Fruit fly (Drosophila melanogaster) whole organism, embryonic: ENCODE measurements around the gene uif.

Experiments
- Bdp1 ChIP-seq: fragments of 200-800 bp; sonication (Bioruptor generic); optimal IDR thresholded peaks from 3 replicates; lab custom pipeline; 2016; ENCODE audit warnings: missing biosample characterization, missing genetic modification characterization
- C15 ChIP-seq: fragments of 200-800 bp; sonication (Bioruptor generic); IDR thresholded peaks from 3 replicates; pipeline ENCODE4 v1.3.6; 2022; ENCODE audit warnings: missing biosample characterization, missing genetic modification characterization
- CG10543 ChIP-seq: fragments of 200-800 bp; sonication (Bioruptor generic); optimal IDR thresholded peaks from 3 replicates; lab custom pipeline; 2017; ENCODE audit warnings: missing biosample characterization, mild to moderate bottlenecking, missing genetic modification characterization, moderate library complexity
- CG10979 ChIP-seq: fragments of 200-800 bp; sonication (Bioruptor generic); optimal IDR thresholded peaks from 2 replicates; lab custom pipeline; 2018; ENCODE audit warnings: missing biosample characterization, mild to moderate bottlenecking, missing genetic modification characterization, moderate library complexity
- CG11093 ChIP-seq: fragments of 200-800 bp; sonication (Bioruptor generic); IDR thresholded peaks from 3 replicates; pipeline ENCODE4 v1.3.6; 2022; ENCODE audit warnings: missing biosample characterization, missing genetic modification characterization
- CG11695 ChIP-seq: fragments of 200-800 bp; sonication (Bioruptor generic); IDR thresholded peaks from 3 replicates; pipeline ENCODE4 v1.3.6; 2022; ENCODE audit warnings: missing biosample characterization, missing genetic modification characterization
- CG13296 ChIP-seq: fragments of 200-800 bp; sonication (Bioruptor generic); optimal IDR thresholded peaks from 3 replicates; lab custom pipeline; 2018; ENCODE audit warnings: missing biosample characterization, mild to moderate bottlenecking, missing genetic modification characterization
- CG14050 ChIP-seq: fragments of 200-800 bp; sonication (Bioruptor generic); IDR thresholded peaks from 3 replicates; pipeline ENCODE4 v1.3.6; 2022; ENCODE audit warnings: missing biosample characterization, missing genetic modification characterization
- CG15601 ChIP-seq: fragments of 200-800 bp; sonication (Bioruptor generic); optimal IDR thresholded peaks from 3 replicates; lab custom pipeline; 2019; ENCODE audit warnings: missing biosample characterization, mild to moderate bottlenecking, missing genetic modification characterization, moderate library complexity
- CG2712 ChIP-seq: fragments of 200-800 bp; optimal IDR thresholded peaks from 3 replicates; lab custom pipeline; 2019; ENCODE audit warnings: missing biosample characterization, mild to moderate bottlenecking, missing genetic modification characterization, moderate library complexity
- CG34224 ChIP-seq: fragments of 200-800 bp; sonication (Bioruptor generic); IDR thresholded peaks from 3 replicates; pipeline ENCODE4 v1.3.6; 2022; ENCODE audit warnings: missing biosample characterization, missing genetic modification characterization; ENCODE audit not compliant: partially characterized antibody
- CG3847 ChIP-seq: fragments of 200-800 bp; sonication (Bioruptor generic); IDR thresholded peaks from 2 replicates; pipeline ENCODE4 v1.3.6; 2022; ENCODE audit warnings: missing biosample characterization, missing genetic modification characterization
- CG3995 ChIP-seq: fragments of 200-800 bp; sonication (Bioruptor generic); optimal IDR thresholded peaks from 3 replicates; lab custom pipeline; 2016; ENCODE audit warnings: missing biosample characterization, missing genetic modification characterization
- CG4328 ChIP-seq: fragments of 200-800 bp; sonication (Bioruptor generic); optimal IDR thresholded peaks from 3 replicates; lab custom pipeline; 2017; ENCODE audit warnings: missing biosample characterization, missing genetic modification reagents, missing genetic modification characterization
- CG4617 ChIP-seq: fragments of 200-800 bp; sonication (Bioruptor generic); optimal IDR thresholded peaks from 3 replicates; lab custom pipeline; 2016; ENCODE audit warnings: missing biosample characterization, missing genetic modification characterization, borderline replicate concordance
- CG4730 ChIP-seq: fragments of 200-800 bp; sonication (Bioruptor generic); IDR thresholded peaks from 2 replicates; pipeline ENCODE4 v1.3.6; 2022; ENCODE audit warnings: missing biosample characterization, missing genetic modification characterization
- CG4820 ChIP-seq: fragments of 200-800 bp; sonication (Bioruptor generic); optimal IDR thresholded peaks from 3 replicates; lab custom pipeline; 2016; ENCODE audit warnings: missing biosample characterization, missing genetic modification characterization
- CG4854 ChIP-seq: fragments of 200-800 bp; sonication (Bioruptor generic); optimal IDR thresholded peaks from 2 replicates; lab custom pipeline; 2016; ENCODE audit warnings: missing biosample characterization, missing genetic modification characterization, inconsistent platforms
- CG7745 ChIP-seq: fragments of 200-800 bp; sonication (Bioruptor generic); optimal IDR thresholded peaks from 2 replicates; lab custom pipeline; 2018; ENCODE audit warnings: missing biosample characterization, mild to moderate bottlenecking, missing genetic modification characterization, moderate library complexity
- CG7963 ChIP-seq: fragments of 200-800 bp; sonication (Bioruptor generic); IDR thresholded peaks from 3 replicates; pipeline ENCODE4 v1.3.6; 2022; ENCODE audit warnings: missing biosample characterization, missing genetic modification characterization; ENCODE audit not compliant: partially characterized antibody
- CG8089 ChIP-seq: fragments of 200-800 bp; sonication (Bioruptor generic); optimal IDR thresholded peaks from 3 replicates; lab custom pipeline; 2016; ENCODE audit warnings: missing biosample characterization, missing genetic modification characterization
- CG8290 ChIP-seq, 3 experiments: fragments of 200-800 bp; sonication (Bioruptor generic); optimal IDR thresholded peaks; 2 replicates each; lab custom pipeline; 2016 to 2019; ENCODE audit warnings: missing biosample characterization in 3 of 3, missing genetic modification characterization in 3 of 3, mild to moderate bottlenecking in 2 of 3, moderate library complexity in 1 of 3
- CG8359 ChIP-seq: fragments of 200-800 bp; sonication (Bioruptor generic); optimal IDR thresholded peaks from 2 replicates; lab custom pipeline; 2017; ENCODE audit warnings: missing biosample characterization, mild to moderate bottlenecking, missing genetic modification characterization, borderline replicate concordance
- CG8478 ChIP-seq: fragments of >200 bp; optimal IDR thresholded peaks from 2 replicates; lab custom pipeline; 2018
- CG9437 ChIP-seq: fragments of 200-800 bp; sonication (Bioruptor generic); optimal IDR thresholded peaks from 2 replicates; lab custom pipeline; 2018; ENCODE audit warnings: missing biosample characterization, mild to moderate bottlenecking, missing genetic modification characterization
- Dref ChIP-seq: fragments of 200-800 bp; sonication (Bioruptor generic); IDR thresholded peaks from 2 replicates; pipeline ENCODE4 v1.3.6; 2022; ENCODE audit warnings: missing biosample characterization, missing genetic modification characterization
- H15 ChIP-seq: fragments of 200-800 bp; sonication (Bioruptor generic); IDR thresholded peaks from 3 replicates; pipeline ENCODE4 v1.3.6; 2022; ENCODE audit warnings: missing biosample characterization, missing genetic modification characterization
- HLH4C ChIP-seq: fragments of 200-800 bp; sonication (Bioruptor generic); IDR thresholded peaks from 3 replicates; pipeline ENCODE4 v1.3.6; 2022; ENCODE audit warnings: missing biosample characterization, missing genetic modification characterization; ENCODE audit not compliant: partially characterized antibody
- Hey ChIP-seq: fragments of 200-800 bp; sonication (Bioruptor generic); optimal IDR thresholded peaks from 3 replicates; lab custom pipeline; 2018; ENCODE audit warnings: missing biosample characterization, mild to moderate bottlenecking, missing genetic modification characterization
- Hr78 ChIP-seq, 2 experiments: fragments of 200-800 bp in 1 of 2; fragments of >200 bp in 1 of 2; sonication (Bioruptor generic) in 1 of 2; optimal IDR thresholded peaks; 2 replicates each; lab custom pipeline; 2017 to 2019; ENCODE audit warnings: missing biosample characterization in 2 of 2, missing genetic modification characterization in 2 of 2, mild to moderate bottlenecking in 1 of 2, moderate library complexity in 1 of 2
- MBD-R2 ChIP-seq: fragments of 200-800 bp; sonication (Bioruptor generic); IDR thresholded peaks from 2 replicates; pipeline ENCODE4 v1.3.6; 2022; ENCODE audit warnings: missing biosample characterization, missing genetic modification characterization
- Ssrp ChIP-seq: fragments of 200-800 bp; sonication (Bioruptor generic); optimal IDR thresholded peaks from 2 replicates; lab custom pipeline; 2018; ENCODE audit warnings: missing biosample characterization, mild to moderate bottlenecking, missing genetic modification characterization, moderate library complexity
- ap ChIP-seq: fragments of 200-800 bp; sonication (Bioruptor generic); IDR thresholded peaks from 2 replicates; pipeline ENCODE4 v1.3.6; 2022; ENCODE audit warnings: missing biosample characterization, missing genetic modification characterization
- da ChIP-seq: fragments of 200-800 bp; sonication (Bioruptor generic); optimal IDR thresholded peaks from 2 replicates; lab custom pipeline; 2016; ENCODE audit warnings: missing biosample characterization, missing genetic modification characterization
- dm ChIP-seq: fragments of 200-800 bp; sonication (Bioruptor generic); optimal IDR thresholded peaks from 3 replicates; lab custom pipeline; 2016; ENCODE audit warnings: missing biosample characterization, missing genetic modification characterization
- esg ChIP-seq: fragments of 200-800 bp; sonication (Bioruptor generic); conservative IDR thresholded peaks from 2 replicates; pipeline ENCODE4 v1.3.6; 2022; ENCODE audit warnings: missing biosample characterization, missing genetic modification characterization
- eyg ChIP-seq: fragments of 200-800 bp; sonication (Bioruptor generic); optimal IDR thresholded peaks from 3 replicates; lab custom pipeline; 2016; ENCODE audit warnings: missing biosample characterization, missing genetic modification characterization
- fd3F ChIP-seq: fragments of 200-800 bp; sonication (Bioruptor generic); optimal IDR thresholded peaks from 2 replicates; lab custom pipeline; 2018; ENCODE audit warnings: missing biosample characterization, mild to moderate bottlenecking, missing genetic modification characterization, moderate library complexity
- fd64A ChIP-seq: fragments of 200-800 bp; sonication (Bioruptor generic); optimal IDR thresholded peaks from 3 replicates; lab custom pipeline; 2018; ENCODE audit warnings: missing biosample characterization, mild to moderate bottlenecking, missing genetic modification characterization
- fru ChIP-seq: fragments of >200 bp; optimal IDR thresholded peaks from 2 replicates; lab custom pipeline; 2017
- gfzf ChIP-seq: fragments of 200-800 bp; sonication (Bioruptor generic); optimal IDR thresholded peaks from 2 replicates; lab custom pipeline; 2016; ENCODE audit warnings: missing biosample characterization, mild to moderate bottlenecking, missing genetic modification characterization, moderate library complexity
- gt ChIP-seq: fragments of 200-800 bp; sonication (Bioruptor generic); IDR thresholded peaks from 2 replicates; pipeline ENCODE4 v1.3.6; 2022; ENCODE audit warnings: missing biosample characterization, missing genetic modification characterization
- kni ChIP-seq: fragments of 200-800 bp; sonication (Bioruptor generic); optimal IDR thresholded peaks from 3 replicates; lab custom pipeline; 2017; ENCODE audit warnings: mild to moderate bottlenecking, missing biosample characterization, missing genetic modification reagents, missing genetic modification characterization
- lola ChIP-seq, 3 experiments: fragments of >200 bp in 2 of 3; fragments of 200-800 bp in 1 of 3; sonication (Bioruptor generic) in 1 of 3; optimal IDR thresholded peaks; 2 replicates each; lab custom pipeline; 2017 to 2019; ENCODE audit warnings: missing biosample characterization in 3 of 3, missing genetic modification characterization in 3 of 3, mild to moderate bottlenecking in 1 of 3, moderate library complexity in 1 of 3
- pita ChIP-seq: fragments of 200-800 bp; sonication (Bioruptor generic); optimal IDR thresholded peaks from 2 replicates; lab custom pipeline; 2017; ENCODE audit warnings: missing biosample characterization, mild to moderate bottlenecking, missing genetic modification characterization
- sim ChIP-seq: fragments of 200-800 bp; sonication (Bioruptor generic); IDR thresholded peaks from 2 replicates; pipeline ENCODE4 v1.3.6; 2022; ENCODE audit warnings: missing biosample characterization, missing genetic modification characterization
- sisA ChIP-seq: fragments of 200-800 bp; sonication (Bioruptor generic); IDR thresholded peaks from 2 replicates; pipeline ENCODE4 v1.3.6; 2022; ENCODE audit warnings: missing biosample characterization, missing genetic modification characterization
- trh ChIP-seq: fragments of 200-800 bp; sonication (Bioruptor generic); optimal IDR thresholded peaks from 2 replicates; lab custom pipeline; 2016; ENCODE audit warnings: missing biosample characterization, missing genetic modification characterization
- wek ChIP-seq: fragments of 200-800 bp; sonication (Bioruptor generic); optimal IDR thresholded peaks from 3 replicates; lab custom pipeline; 2018; ENCODE audit warnings: missing biosample characterization, mild to moderate bottlenecking, missing genetic modification characterization, moderate library complexity
- wor ChIP-seq: fragments of 200-800 bp; sonication (Bioruptor generic); IDR thresholded peaks from 2 replicates; pipeline ENCODE4 v1.3.6; 2022; ENCODE audit warnings: missing biosample characterization, missing genetic modification characterization

The uif gene

DNA sequence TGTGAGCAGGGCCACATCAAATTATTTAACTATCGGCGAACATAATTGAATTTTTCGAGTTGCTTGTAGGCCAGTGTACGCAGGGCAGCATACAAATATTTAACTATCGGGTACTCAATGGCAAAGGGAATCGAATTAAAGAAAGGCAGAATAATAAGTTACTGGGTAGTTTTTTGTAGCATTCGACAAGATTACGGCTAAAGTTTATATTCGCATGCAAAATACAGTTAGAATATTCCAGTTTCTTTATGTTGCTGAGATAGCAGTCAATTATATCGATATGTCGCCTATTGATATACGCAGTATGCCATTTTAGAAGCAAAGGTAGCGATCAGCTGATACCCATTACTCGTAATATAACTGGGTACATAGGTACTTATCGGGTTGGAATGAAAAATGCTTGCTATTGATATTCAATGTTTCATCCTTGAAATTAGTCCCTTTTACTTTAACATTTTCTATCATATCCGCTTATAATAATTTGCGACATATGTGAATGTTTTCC is 42.1 kb downstream of the uif start (continued):
- TF ChIP-seq CG7963, result peak; percentile 63; the same call in 2 of the 3 replicates
- TF ChIP-seq CG8290 (GFP tag; optimal IDR thresholded peaks at IDR 0.05; lab: Kevin White, UChicago), result peak; percentile 5
- TF ChIP-seq CG8290 (tag; optimal IDR thresholded peaks at IDR 0.05; lab: Kevin White, UChicago), result no peak
- TF ChIP-seq CG7745 (tag; lab: Kevin White, UChicago), result no peak
- peak; percentile 14 for TF ChIP-seq CG15601
- TF ChIP-seq fru (lab: Kevin White, UChicago), result no peak
- TF ChIP-seq CG4730 (GFP tag; lab: Robert Waterston, UW), result no peak
- TF ChIP-seq eyg (GFP tag; lab: Kevin White, UChicago), result peak; percentile 13
- no peak for TF ChIP-seq CG13296
- no peak for TF ChIP-seq fd3F
- TF ChIP-seq gt, result no peak
- 0 out of 2 replicates have a peak, but pooled peaks have one; percentile 15 for TF ChIP-seq esg (GFP tag; lab: Robert Waterston, UW)
- TF ChIP-seq sim (GFP tag; lab: Robert Waterston, UW), result no peak
- TF ChIP-seq CG10543, result no peak
- TF ChIP-seq sisA, result no peak
- TF ChIP-seq wor (GFP tag; lab: Robert Waterston, UW), result no peak
- no peak for TF ChIP-seq Hr78 (GFP tag; optimal IDR thresholded peaks at IDR 0.05; lab: Kevin White, UChicago)
- no peak for TF ChIP-seq ap
- TF ChIP-seq kni (GFP tag; lab: Kevin White, UChicago), result no peak
- peak; percentile 1 for TF ChIP-seq gfzf
- no peak for TF ChIP-seq fd64A (GFP tag; lab: Kevin White, UChicago)
- TF ChIP-seq CG8478, result no peak
- no peak for TF ChIP-seq CG8359 (GFP tag; lab: Kevin White, UChicago)
- TF ChIP-seq CG4617 (GFP tag; lab: Kevin White, UChicago), result peak; percentile 30
- TF ChIP-seq wek, result peak; percentile 26
- peak; percentile 65; the same call in 1 of the 2 replicates for TF ChIP-seq MBD-R2 (GFP tag; lab: Robert Waterston, UW)
- TF ChIP-seq trh, result no peak
- peak; percentile 30 for TF ChIP-seq CG4854 (GFP tag; lab: Kevin White, UChicago)
- TF ChIP-seq CG14050, result peak; percentile 24; the same call in 2 of the 3 replicates
- TF ChIP-seq CG10979, result peak; percentile 53
- TF ChIP-seq CG4820 (GFP tag; lab: Kevin White, UChicago), result peak; percentile 26
- no peak for TF ChIP-seq da
- no peak for TF ChIP-seq Bdp1 (GFP tag; lab: Kevin White, UChicago)
- TF ChIP-seq CG2712, result peak; percentile 40
- peak; percentile 60 for TF ChIP-seq CG9437 (GFP tag; lab: Kevin White, UChicago)
- TF ChIP-seq Ssrp (tag; lab: Kevin White, UChicago), result no peak
- TF ChIP-seq CG3995, result no peak
- peak; percentile 59 for TF ChIP-seq Dref (GFP tag; lab: Robert Waterston, UW)
- TF ChIP-seq CG11093 (GFP tag; lab: Robert Waterston, UW), result 0 out of 3 replicates have a peak, but pooled peaks have one; percentile 14
- TF ChIP-seq CG34224, result peak; percentile 64
- TF ChIP-seq dm (GFP tag; lab: Kevin White, UChicago), result no peak
- peak; percentile 53; the same call in 1 of the 3 replicates for TF ChIP-seq CG11695
- TF ChIP-seq H15 (GFP tag; lab: Robert Waterston, UW), result no peak
- no peak for TF ChIP-seq CG4328 (GFP tag; lab: Kevin White, UChicago)
- peak; percentile 6 for TF ChIP-seq HLH4C
- peak in 1 of 3 experiments; percentile 41 for TF ChIP-seq lola (GFP tag; optimal IDR thresholded peaks at IDR 0.05; lab: Kevin White, UChicago)
- TF ChIP-seq pita (GFP tag; lab: Kevin White, UChicago), result no peak
- no peak for TF ChIP-seq CG8089 (GFP tag; lab: Kevin White, UChicago)
- TF ChIP-seq C15 (GFP tag; lab: Robert Waterston, UW), result no peak
- TF ChIP-seq CG3847, result 0 out of 2 replicates have a peak, but pooled peaks have one; percentile 16
- no peak for TF ChIP-seq Hey (tag; lab: Kevin White, UChicago)
